Worm (Caenorhabditis elegans) whole organism, dauer: ENCODE results near the gene unc-7.

Experiments used
- unc-62 ChIP-seq: sonication (generic microtip); optimal IDR thresholded peaks from 2 replicates; lab custom pipeline; 2017; ENCODE audit warnings: missing biosample characterization, missing genetic modification reagents, missing genetic modification characterization

unc-7 gene

DNA sequence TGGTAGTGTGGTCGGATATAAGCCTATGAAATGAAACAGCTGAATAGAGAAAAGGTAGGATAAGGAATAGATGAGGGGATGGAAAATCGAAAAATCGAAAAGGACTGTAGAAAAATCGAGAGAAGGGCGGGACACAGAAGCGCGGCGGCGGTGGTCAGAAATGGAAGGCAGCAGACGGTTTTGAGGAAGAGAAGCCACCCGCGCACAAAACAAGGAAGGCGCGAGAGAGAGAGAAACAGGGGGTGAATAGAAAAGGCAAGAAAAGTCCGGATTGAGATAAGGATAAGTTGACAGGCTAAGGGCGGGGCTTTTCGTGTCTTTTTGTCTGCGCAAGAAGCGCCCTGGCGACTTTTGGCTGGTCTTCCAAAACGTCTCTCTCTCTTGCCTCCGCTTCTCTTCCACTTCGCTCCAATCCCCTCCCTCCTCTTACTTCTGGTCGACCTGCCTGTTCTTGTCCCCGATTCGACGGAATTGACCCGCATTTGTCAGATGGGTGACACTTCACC is 39.7 kb downstream of the unc-7 start, which contains the start of gene mlt-9:
Gene mlt-9, minus strand, starts transcription at position 51 of the 506 bp plus-strand sequence.
- TF ChIP-seq unc-62 (GFP tag; lab: Kevin White, UChicago), result no peak

DNA sequence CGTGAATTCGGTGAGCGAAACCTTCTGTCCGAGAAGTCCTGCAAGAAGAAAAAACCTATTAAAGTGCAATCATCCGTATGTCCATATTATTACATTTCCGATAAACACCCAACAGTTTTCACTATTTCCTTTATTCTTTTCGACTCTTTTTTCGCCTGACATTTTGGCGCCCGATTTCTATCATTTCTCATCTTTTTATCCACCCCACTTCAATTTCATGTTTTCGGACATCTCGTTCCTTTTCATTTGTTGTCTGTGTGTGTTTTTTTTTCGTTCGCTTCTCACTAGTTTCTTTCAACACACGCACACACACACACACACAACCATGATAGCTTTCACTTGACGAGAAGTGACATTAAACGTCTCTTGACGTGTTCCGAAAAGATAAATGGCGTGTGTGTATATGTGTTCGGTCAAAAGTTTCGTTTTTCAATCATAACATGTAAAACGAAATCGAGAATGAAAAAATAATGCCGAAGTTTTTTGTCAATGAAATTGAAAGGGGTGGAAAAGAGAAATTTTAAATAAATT is 42.5 kb downstream of the unc-7 start:
- no peak for TF ChIP-seq unc-62 (GFP tag; lab: Kevin White, UChicago)

DNA sequence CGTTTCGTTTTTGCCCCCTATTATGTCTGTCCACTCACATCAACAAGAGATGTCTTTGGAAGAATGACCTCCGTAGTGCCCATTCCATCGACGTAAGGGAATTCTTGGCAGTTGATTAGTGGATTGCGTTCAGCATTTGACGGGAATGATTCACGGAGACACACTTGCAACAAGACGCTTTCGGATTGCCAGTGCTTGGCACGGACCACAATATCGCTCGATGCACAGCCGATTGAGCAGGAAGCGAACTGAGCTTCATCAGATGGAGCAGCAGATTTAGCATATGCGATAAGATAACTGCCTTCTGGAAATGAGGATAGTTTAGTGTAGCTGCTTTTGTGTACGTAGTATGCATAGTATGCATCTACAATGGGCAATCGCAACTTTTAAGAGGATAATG is 44.1 kb downstream of the unc-7 start:
- TF ChIP-seq unc-62 (GFP tag; lab: Kevin White, UChicago), result no peak

DNA sequence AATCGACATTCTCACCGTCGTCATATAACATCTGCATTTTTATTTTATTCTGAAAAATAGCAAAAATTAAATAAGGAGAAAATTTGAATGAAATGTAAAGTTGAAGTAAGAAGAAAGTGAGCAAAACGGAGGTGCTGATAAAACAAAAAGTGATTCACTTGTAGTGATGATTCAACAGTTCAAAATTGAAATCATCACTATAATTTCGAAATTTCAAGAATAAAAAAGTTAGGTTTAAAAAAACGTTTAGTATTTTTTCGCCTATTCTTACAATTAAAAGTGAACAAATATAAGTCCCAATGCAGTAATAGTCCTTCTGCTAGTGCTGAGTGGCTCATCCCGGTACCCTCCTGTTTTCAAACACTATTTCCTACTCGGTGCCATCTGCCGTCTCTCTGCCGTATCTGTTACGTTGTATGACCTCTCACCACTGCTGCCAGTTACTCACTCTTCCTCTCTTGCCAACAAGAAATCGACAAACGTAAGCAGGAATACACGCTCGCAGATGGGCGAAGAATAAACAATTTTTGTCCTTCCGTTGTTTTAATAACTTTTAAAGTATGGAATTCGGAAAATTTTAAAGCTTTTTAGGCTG is 47.1 kb downstream of the unc-7 start, which contains the start of gene dhhc-1:
Gene dhhc-1, minus strand, starts transcription at position 51 of the 595 bp plus-strand sequence.
- no peak for TF ChIP-seq unc-62 (GFP tag; lab: Kevin White, UChicago)

DNA sequence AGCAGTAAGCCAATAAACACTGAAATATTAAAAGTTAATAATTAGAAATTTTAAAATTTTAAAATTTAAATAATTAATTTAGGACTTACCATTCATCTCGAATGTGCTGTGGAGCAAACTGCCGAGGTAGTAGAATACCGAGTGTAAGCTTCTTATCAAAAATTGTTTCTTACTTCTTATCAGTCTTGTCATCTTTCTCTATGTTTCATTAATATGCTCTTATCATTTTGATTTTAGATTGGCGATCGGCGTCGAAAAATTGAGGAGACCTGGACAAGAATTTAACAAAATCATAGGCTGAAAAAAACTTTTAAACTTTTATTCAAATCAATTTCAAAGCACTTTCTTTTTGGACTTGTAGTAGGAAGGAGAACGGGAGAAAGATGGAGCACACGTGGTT is 49.8 kb downstream of the unc-7 start, which contains the start of gene F09B12.3:
Gene F09B12.3, minus strand, starts transcription at position 192 of the 400 bp plus-strand sequence.
- no peak for TF ChIP-seq unc-62 (GFP tag; lab: Kevin White, UChicago)

DNA sequence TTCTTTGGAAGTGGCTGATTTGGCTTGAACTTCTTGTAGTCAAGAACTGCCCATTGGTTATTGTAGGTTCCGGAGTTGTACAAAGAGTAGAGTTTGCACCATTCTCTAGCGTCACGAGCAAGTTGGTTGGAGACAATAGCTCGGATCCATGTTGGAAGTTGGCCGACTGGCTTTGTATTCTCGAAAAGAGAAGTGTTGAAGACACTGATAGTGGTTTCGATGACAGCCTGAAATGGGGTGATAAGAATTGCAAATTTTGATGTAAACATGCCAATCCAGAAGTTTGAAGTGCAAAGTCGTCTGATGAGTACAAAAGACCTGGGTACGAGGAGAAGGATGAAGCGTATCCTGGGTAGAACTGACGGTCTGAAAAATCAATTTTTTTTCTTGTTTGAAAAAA is 51.3 kb downstream of the unc-7 start:
- TF ChIP-seq unc-62 (GFP tag; lab: Kevin White, UChicago), result no peak

DNA sequence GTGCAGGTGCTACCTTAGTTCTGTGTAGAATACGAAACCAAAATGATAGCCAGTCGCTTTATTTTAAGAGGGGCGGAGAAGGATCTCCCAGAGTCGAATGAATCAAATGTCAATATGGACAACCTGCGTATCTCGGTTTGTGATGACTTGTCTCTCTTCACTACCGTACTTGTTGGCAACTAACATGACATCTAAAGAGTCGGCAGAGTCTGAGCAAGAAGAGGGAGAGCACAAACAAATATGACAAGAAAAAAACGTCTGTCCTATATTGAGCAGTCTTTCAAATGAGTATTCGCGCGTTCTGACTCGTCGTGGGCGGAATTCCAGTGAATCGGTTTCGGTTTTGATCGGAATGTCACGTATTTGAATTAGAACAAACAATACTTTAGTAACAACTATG is 52.6 kb downstream of the unc-7 start, which contains the start of gene F09B12.7:
Gene F09B12.7, minus strand, starts transcription at position 101 of the 400 bp plus-strand sequence.
- no peak for TF ChIP-seq unc-62 (GFP tag; lab: Kevin White, UChicago)

DNA sequence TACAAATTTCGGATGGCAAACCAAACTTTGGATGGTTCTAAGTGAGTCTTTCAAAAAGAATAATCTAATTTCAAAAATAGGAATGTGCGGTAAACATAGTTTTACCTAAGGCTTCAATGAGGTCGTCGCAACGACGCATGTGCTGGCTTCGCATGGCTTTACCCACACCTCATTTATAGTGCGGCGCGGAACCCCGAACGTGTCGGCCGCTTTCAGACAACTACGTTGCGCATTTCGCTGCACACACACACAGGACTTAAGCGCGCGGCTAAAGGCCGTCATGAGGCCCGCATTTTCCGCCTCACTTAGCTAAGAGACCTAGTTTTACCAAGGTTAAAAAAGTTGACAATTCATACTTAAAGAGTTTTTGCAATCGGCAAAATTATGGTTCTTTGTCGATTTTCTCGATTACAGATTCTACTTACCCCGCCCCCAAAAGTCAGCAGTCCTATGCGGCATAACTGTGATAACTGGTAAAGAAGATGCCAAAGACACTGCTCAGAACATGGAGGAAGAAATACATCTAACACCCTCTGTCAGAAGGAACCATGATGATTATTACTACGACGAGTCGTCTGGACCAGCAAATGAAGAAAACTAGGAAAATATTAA is 54.7 kb downstream of the unc-7 start:
- no peak for TF ChIP-seq unc-62 (GFP tag; lab: Kevin White, UChicago)

DNA sequence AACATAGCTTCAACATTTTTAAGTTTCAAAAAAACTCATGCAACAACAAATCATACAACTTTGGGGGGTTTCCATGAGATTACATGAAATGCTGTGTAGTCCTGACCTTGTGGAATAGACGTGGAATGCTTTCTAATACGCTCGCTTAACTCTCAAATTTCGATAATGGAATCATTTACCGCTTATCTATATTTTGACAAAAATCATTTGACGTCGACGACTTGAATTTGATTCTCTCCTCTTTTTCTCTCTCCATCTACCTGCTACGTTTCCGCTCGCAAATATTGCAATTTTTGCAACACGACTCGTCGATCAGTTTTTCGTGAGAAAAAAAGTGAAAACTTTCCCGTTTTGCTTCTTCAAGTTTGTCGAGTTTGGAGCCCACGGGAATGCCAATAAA is 58.4 kb downstream of the unc-7 start, which contains the start of gene flr-4:
Gene flr-4, plus strand, starts transcription at position 275 of the 400 bp plus-strand sequence.
- no peak for TF ChIP-seq unc-62 (GFP tag; lab: Kevin White, UChicago)

DNA sequence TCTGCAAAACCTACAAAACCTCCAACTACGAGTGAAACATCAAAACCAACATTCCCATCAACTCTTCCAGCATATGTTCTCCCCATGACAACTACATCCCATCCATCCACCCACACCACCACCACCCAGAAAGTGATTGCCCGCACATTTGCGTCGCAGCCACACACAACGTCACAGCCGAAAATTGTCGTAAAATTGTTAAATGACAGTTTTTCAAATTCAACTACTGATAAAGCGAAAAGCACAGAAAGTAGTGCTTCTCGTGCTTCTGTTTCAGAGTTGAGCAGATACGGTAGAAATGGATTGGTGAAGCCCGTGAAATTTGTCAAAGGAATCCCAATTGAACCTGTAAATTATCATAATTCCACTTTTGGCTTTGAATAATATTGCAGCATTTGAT is 59.8 kb downstream of the unc-7 start:
- TF ChIP-seq unc-62 (GFP tag; lab: Kevin White, UChicago), result no peak

DNA sequence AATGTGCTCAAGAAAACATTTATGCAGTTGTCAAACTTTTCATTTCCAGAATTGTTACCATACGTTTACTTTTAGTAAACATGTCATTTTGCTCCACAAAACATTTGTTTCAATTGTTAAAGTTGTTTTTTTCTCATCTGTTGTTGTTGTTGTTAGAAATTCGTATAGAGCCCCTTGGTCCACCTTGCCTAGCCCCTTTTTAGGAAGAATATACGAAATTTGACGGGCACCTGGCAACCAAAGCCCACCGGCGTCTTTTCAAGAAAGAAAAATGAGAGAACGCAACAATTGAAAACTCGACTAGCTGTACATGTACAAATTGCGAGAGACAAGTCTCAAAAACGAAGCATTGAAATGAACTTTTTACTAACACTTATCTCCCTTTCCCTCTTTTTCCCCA is 63.1 kb downstream of the unc-7 start, which contains the start of gene F09B12.5:
Gene F09B12.5, plus strand, starts transcription at position 301 of the 400 bp plus-strand sequence.
- TF ChIP-seq unc-62 (GFP tag; lab: Kevin White, UChicago), result no peak

DNA sequence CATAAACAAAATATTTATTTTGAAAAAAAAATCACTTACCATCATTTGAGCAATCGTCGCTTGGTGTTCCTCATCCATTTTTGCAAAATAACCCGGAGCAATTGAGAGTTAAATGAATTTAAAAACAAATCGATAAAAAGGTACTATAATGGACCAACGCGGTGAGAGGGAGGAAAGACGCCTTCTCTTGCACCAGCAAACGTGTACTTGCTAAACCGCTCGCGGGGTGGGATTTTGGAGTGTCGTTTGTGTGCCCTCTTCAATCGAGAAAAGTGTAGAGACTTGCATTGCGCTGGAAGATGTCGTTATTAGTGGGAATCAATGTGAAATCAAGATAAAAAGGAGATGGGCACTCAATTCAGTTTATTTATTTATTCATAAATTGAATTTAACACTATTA is 63.7 kb downstream of the unc-7 start, which contains the start of gene H40L08.1:
Gene H40L08.1, minus strand, starts transcription at position 292 of the 400 bp plus-strand sequence.
- no peak for TF ChIP-seq unc-62 (GFP tag; lab: Kevin White, UChicago)

DNA sequence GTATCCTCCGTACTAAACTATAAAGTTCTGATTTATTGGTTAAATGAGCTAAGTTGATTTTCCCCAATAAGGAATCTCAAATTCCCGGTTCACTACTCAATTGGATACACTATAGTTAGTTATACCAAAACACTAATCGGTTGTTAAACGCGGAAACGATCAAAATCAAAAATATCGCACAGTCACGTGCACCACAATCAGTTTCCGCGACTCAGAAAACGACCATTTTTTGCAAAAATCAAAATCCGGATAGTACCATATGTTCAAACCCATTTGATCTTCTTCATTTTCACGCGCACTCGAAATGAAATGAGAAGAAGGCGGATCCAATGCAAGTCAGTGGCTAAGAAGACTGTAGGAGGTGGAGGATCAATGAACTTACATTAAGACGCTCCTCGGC is 66.1 kb downstream of the unc-7 start:
- TF ChIP-seq unc-62 (GFP tag; lab: Kevin White, UChicago), result no peak

DNA sequence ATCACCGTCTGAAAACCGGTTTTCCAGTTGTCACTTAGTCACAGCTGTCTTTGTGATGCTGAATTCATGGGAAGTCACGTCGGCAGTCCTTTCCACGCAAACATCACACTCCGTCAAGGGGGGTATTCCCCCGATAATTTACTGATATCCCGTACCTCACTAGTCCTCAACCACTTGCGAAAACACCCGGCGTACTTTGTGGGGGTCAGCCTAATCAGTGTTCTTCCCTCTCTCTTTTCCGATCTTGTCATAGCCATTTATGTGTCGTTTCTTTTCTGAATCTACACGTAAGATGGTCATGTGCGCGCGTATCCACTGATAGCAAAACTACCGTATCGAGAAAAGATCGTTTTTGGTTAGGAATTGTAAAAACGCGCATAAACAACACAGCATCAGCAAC is 68.1 kb downstream of the unc-7 start:
- no peak for TF ChIP-seq unc-62 (GFP tag; lab: Kevin White, UChicago)

DNA sequence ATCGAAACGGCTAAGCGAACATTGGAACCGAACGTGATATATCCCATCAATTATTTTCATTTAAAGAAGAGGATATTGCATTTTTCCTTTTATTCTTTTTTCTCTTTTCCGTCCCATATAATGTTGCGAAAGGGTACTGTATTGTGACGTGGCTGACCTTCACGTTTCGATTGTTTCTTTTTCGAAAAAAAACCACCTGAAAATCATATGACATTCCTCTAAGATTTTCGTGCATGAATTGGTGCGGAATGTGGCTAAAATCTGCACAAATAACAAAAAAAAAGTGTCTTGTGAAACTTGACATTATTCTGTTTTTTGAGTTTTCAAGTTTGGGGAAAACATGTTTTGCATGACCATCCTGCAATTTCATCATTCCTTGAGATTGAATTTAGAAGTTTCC is 69.3 kb downstream of the unc-7 start:
- TF ChIP-seq unc-62 (GFP tag; lab: Kevin White, UChicago), result no peak

DNA sequence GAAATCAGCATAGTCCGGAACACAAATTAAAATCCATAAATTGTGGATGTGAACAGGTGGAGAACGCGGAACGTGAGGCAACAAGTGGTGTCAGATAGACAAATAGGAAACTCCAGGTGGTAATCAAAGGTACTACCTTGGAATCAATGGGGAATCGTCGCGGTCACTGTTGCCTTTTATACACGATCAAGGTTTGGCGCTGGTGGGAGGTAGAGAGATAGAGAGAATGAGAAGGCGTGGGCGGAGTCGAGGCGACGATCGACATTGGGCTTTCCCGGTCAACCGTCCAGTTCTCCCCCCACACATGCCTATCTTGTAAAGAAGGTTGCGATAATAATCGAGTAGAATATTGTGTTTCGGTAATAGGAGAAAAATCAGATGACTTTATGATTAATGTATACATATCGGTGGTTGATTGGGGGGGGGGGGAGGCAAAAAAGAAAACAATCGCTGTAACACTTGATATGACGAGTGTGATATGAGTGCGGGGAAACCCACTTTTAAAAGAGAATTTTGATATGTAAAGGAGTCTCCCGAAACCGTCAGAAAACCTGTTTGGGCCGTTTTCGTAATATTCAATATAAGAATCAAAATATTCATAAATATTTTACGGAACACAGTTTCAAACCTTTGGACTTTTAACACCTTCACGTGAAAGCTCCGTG is 69.8 kb downstream of the unc-7 start, which contains the start of the genes H40L08.8, H40L08.2 and H40L08.7:
Gene H40L08.8, minus strand, starts transcription at position 37 of the 665 bp plus-strand sequence.
Gene H40L08.2, minus strand, starts transcription at position 148 of the 665 bp plus-strand sequence.
Gene H40L08.7, minus strand, starts transcription at position 148 of the 665 bp plus-strand sequence.
- TF ChIP-seq unc-62 (GFP tag; lab: Kevin White, UChicago), result no peak
